Fruit fly (Drosophila melanogaster): ENCODE measurements around the gene PolE1.

Gene PolE1

DNA sequence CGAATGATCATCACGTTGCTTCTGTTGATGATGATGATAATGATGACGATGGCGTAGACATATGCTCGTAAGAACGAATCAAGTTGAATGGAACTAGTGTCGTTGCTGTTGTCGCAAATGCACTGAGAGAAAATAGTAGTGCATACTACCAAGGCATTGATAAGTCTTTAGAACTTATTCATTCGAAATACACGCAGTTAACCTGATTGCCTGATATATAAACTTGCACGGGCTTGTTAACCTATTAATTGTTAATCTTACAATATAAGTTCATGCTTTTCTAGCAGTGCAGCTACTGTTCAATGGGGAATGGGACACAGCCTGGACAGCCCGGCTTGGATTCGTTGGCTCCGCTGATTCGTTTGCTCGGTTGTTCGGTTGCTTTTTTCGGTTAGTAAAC lies 21.6 kb upstream of the PolE1 start (continued):
- TF ChIP-seq Hr3 (GFP tag; optimal IDR thresholded peaks at IDR 0.05) (peak; percentile 81), CG11247 (GFP tag; IDR thresholded peaks at IDR 0.05) (peak; percentile 75), pfk (GFP tag; optimal IDR thresholded peaks at IDR 0.05) (no peak), Oli (tag; optimal IDR thresholded peaks at IDR 0.05) (peak; percentile 86), CG32532 (GFP tag; IDR thresholded peaks at IDR 0.05) (peak; percentile 76), ato (GFP tag; IDR thresholded peaks at IDR 0.05; ENCODE audit: partially characterized antibody) (no peak), Hey (tag; optimal IDR thresholded peaks at IDR 0.05) (no peak), CG8924 (tag; optimal IDR thresholded peaks at IDR 0.05) (peak; percentile 86), H15 (GFP tag; IDR thresholded peaks at IDR 0.05) (peak; percentile 81), grn (GFP tag; optimal IDR thresholded peaks at IDR 0.05) (no peak), hbn (GFP tag; IDR thresholded peaks at IDR 0.05; ENCODE audit: partially characterized antibody) (no peak), CG12659 (GFP tag; optimal IDR thresholded peaks at IDR 0.05) (peak; percentile 76), MESR4 (GFP tag; optimal IDR thresholded peaks at IDR 0.05) (peak; percentile 34), Med (GFP tag) (peak; percentile 97), CG7372 (GFP tag; IDR thresholded peaks at IDR 0.05) (peak; percentile 73), pzg (GFP tag; optimal IDR thresholded peaks at IDR 0.05) (no peak), Neu2 (GFP tag; optimal IDR thresholded peaks at IDR 0.05; ENCODE audit: borderline replicate concordance) (peak; percentile 10), ap (GFP tag; IDR thresholded peaks at IDR 0.05) (peak; percentile 71), salm (tag; optimal IDR thresholded peaks at IDR 0.05) (peak; percentile 69), zen (tag; optimal IDR thresholded peaks at IDR 0.05) (peak; percentile 75), dati (GFP tag; IDR thresholded peaks at IDR 0.05) (peak; percentile 61; the same call in 1 of the 2 replicates), btn (GFP tag; optimal IDR thresholded peaks at IDR 0.05) (peak; percentile 75), CG1529 (GFP tag; optimal IDR thresholded peaks at IDR 0.05) (peak; percentile 75), CG18262 (tag; optimal IDR thresholded peaks at IDR 0.05) (peak; percentile 91), tll (GFP tag; optimal IDR thresholded peaks at IDR 0.05) (no peak), maf-S (GFP tag; optimal IDR thresholded peaks at IDR 0.05) (peak; percentile 78), sc (optimal IDR thresholded peaks at IDR 0.05) (no peak), sc (GFP tag; optimal IDR thresholded peaks at IDR 0.05) (peak; percentile 86), toy (GFP tag; IDR thresholded peaks at IDR 0.05) (peak; percentile 66; the same call in 1 of the 2 replicates), CG9727 (GFP tag; optimal IDR thresholded peaks at IDR 0.05) (peak; percentile 89), mirr (GFP tag; optimal IDR thresholded peaks at IDR 0.05) (no peak), CG8944 (GFP tag; optimal IDR thresholded peaks at IDR 0.05) (peak; percentile 85), CG8290 (GFP tag; optimal IDR thresholded peaks at IDR 0.05) (peak; percentile 78), CG8290 (tag; optimal IDR thresholded peaks at IDR 0.05) (peak; percentile 13 to 96), BEAF-32 (GFP tag; optimal IDR thresholded peaks at IDR 0.05) (no peak), CG11723 (GFP tag; optimal IDR thresholded peaks at IDR 0.05) (peak; percentile 79), CG6813 (GFP tag; optimal IDR thresholded peaks at IDR 0.05) (peak; percentile 75), Mes4 (GFP tag; optimal IDR thresholded peaks at IDR 0.05) (peak; percentile 79), CG17359 (tag; optimal IDR thresholded peaks at IDR 0.05) (peak; percentile 83), CG14014 (GFP tag; IDR thresholded peaks at IDR 0.05) (peak; percentile 77), CG13123 (GFP tag; optimal IDR thresholded peaks at IDR 0.05) (peak; percentile 58), hth (optimal IDR thresholded peaks at IDR 0.05) (no peak), ab (GFP tag; optimal IDR thresholded peaks at IDR 0.05) (peak; percentile 83), CG3838 (GFP tag; optimal IDR thresholded peaks at IDR 0.05) (peak; percentile 39), CG17912 (GFP tag; optimal IDR thresholded peaks at IDR 0.05) (no peak), sisA (GFP tag; IDR thresholded peaks at IDR 0.05) (peak; percentile 80), MTF-1 (GFP tag; optimal IDR thresholded peaks at IDR 0.05; ENCODE audit: borderline replicate concordance) (peak; percentile 83), CG17612 (GFP tag; IDR thresholded peaks at IDR 0.05) (peak; percentile 70; the same call in 1 of the 2 replicates), crp (GFP tag; optimal IDR thresholded peaks at IDR 0.05) (peak in 1 of 2 experiments; percentile 28), CG4617 (GFP tag; optimal IDR thresholded peaks at IDR 0.05; ENCODE audit: borderline replicate concordance) (peak; percentile 63), CG10366 (GFP tag; IDR thresholded peaks at IDR 0.05) (peak; percentile 82)
